Worm (Caenorhabditis elegans): Measurements from ENCODE around the gene sox-3.

DNA sequence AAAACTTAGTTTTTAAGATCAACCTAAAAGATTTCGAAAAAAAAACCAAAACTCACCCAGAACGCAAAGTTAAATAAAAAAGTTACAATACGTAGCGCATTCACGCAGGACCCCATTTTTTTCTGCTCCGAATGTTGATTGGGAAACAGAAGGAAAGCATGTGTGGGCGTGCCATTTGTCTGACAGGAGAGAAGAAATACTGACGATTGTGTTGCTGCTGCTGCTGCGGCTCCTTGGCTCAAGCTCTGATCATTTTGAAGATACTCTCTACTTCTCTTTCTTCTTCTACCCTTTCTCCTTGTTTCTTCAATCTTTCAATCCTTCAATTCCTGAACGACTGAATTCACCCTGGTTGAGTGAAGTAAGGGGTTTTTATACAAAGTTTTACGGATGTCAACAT lies 36.5 kb upstream of the sox-3 start, which contains the start of gene tsp-8:
- no peak for TF ChIP-seq flt-1 (GFP tag; IDR thresholded peaks at IDR 0.05)
- TF ChIP-seq tbx-37 (GFP tag; conservative IDR thresholded peaks at IDR 0.05) = no peak
- no peak for TF ChIP-seq ceh-13 (GFP tag; optimal IDR thresholded peaks at IDR 0.05)
